Fruit fly (Drosophila melanogaster) whole organism, embryonic: Measurements from ENCODE around the gene CG18748.
A peak's percentile ranks its signal among the peaks of the same experiment; 100 is the strongest.

ENCODE experiments used
- CG5953 ChIP-seq: fragments of 200-800 bp; sonication (Bioruptor generic); IDR thresholded peaks from 2 replicates; pipeline ENCODE4 v1.3.6; 2022; ENCODE audit warnings: missing biosample characterization, missing genetic modification characterization
- chinmo ChIP-seq: fragments of 200-800 bp; sonication (Bioruptor generic); IDR thresholded peaks from 4 replicates; pipeline ENCODE4 v1.3.6; 2022; ENCODE audit warnings: missing biosample characterization, missing genetic modification characterization; ENCODE audit not compliant: partially characterized antibody
- corto ChIP-seq: fragments of 200-800 bp; sonication (Bioruptor generic); optimal IDR thresholded peaks from 2 replicates; lab custom pipeline; 2016; ENCODE audit warnings: missing biosample characterization, mild to moderate bottlenecking, missing genetic modification characterization, moderate library complexity
- crol ChIP-seq: fragments of 200-800 bp; sonication (Bioruptor generic); IDR thresholded peaks from 2 replicates; pipeline ENCODE4 v1.3.6; 2022; ENCODE audit warnings: missing biosample characterization, missing genetic modification characterization
- dimm ChIP-seq: fragments of 200-800 bp; sonication (Bioruptor generic); IDR thresholded peaks from 2 replicates; pipeline ENCODE4 v1.3.6; 2022; ENCODE audit warnings: missing biosample characterization, missing genetic modification characterization
- fd3F ChIP-seq: fragments of 200-800 bp; sonication (Bioruptor generic); optimal IDR thresholded peaks from 2 replicates; lab custom pipeline; 2018; ENCODE audit warnings: missing biosample characterization, mild to moderate bottlenecking, missing genetic modification characterization, moderate library complexity
- jing ChIP-seq: fragments of 200-800 bp; sonication (Bioruptor generic); optimal IDR thresholded peaks from 2 replicates; lab custom pipeline; 2018; ENCODE audit warnings: missing biosample characterization, mild to moderate bottlenecking, missing genetic modification characterization
- twi ChIP-seq: fragments of 200-800 bp; optimal IDR thresholded peaks from 2 replicates; lab custom pipeline; 2019; ENCODE audit warnings: missing biosample characterization, mild to moderate bottlenecking, missing genetic modification characterization, moderate library complexity
- yki ChIP-seq: fragments of >200 bp; optimal IDR thresholded peaks from 3 replicates; lab custom pipeline; 2018

DNA sequence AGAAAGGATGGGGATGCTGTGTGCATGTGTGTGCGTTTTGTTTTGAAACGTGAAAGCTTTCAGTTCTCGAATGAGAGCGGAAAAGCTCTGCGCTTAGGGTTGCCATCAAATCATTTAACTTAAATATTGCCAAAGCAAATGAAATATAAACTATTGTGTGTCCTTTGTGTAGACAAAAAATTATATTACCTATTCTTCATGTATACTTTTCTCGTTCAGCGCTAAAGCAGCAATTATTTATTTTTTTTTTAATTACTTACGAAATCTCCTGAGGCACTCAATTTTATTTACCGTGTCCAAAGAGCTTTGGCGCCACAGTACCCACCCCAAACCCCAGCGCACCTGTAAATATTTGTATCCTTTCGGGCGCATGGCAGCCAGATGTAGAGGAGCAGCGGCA is 33.8 kb upstream of the CG18748 start:
- TF ChIP-seq fd3F (GFP tag; lab: Kevin White, UChicago), result peak; percentile 15
- TF ChIP-seq yki (lab: Kevin White, UChicago), result no peak
- no peak for TF ChIP-seq corto (GFP tag; lab: Kevin White, UChicago)
- no peak for TF ChIP-seq twi
- TF ChIP-seq chinmo (GFP tag; lab: Robert Waterston, UW), result no peak
- no peak for TF ChIP-seq dimm (GFP tag; lab: Robert Waterston, UW)
- no peak for TF ChIP-seq jing (GFP tag; lab: Kevin White, UChicago)
- TF ChIP-seq crol (GFP tag; lab: Robert Waterston, UW), result no peak
- TF ChIP-seq CG5953 (GFP tag; lab: Robert Waterston, UW), result no peak
